Fruit fly (Drosophila melanogaster) whole organism, wandering third instar larva: ENCODE results near the gene Cngl.

Experiments
- Dif ChIP-seq: fragments of 200-275, 200-300 bp; sonication (Bioruptor generic); optimal IDR thresholded peaks from 2 replicates; lab custom pipeline; 2018; ENCODE audit warnings: missing biosample characterization, missing genetic modification characterization; ENCODE audit not compliant: partially characterized antibody
- HLH106 ChIP-seq: fragments of 200-800 bp; optimal IDR thresholded peaks from 3 replicates; lab custom pipeline; 2019; ENCODE audit warnings: missing biosample characterization, mild to moderate bottlenecking, missing genetic modification characterization, moderate library complexity
- Jra ChIP-seq: sonication (Bioruptor generic); optimal IDR thresholded peaks from 2 replicates; lab custom pipeline; 2016; ENCODE audit warnings: missing biosample characterization, missing genetic modification characterization
- Mio ChIP-seq: sonication (Bioruptor generic); optimal IDR thresholded peaks from 2 replicates; lab custom pipeline; 2016; ENCODE audit warnings: missing biosample characterization, missing genetic modification characterization
- Myc ChIP-seq: fragments of >200 bp; optimal IDR thresholded peaks from 2 replicates; lab custom pipeline; 2017
- brk ChIP-seq: fragments of 200-800 bp; sonication (Bioruptor generic); optimal IDR thresholded peaks from 2 replicates; lab custom pipeline; 2016; ENCODE audit warnings: missing biosample characterization, mild to moderate bottlenecking, missing genetic modification characterization
- foxo ChIP-seq, 2 experiments: fragments of 200-800 bp; sonication (Bioruptor generic); optimal IDR thresholded peaks; 2 replicates in 1 of 2; 3 replicates in 1 of 2; lab custom pipeline; 2016 to 2017; ENCODE audit warnings: missing biosample characterization in 2 of 2, missing genetic modification characterization in 2 of 2
- fru ChIP-seq: fragments of 200-800 bp; sonication (Bioruptor generic); optimal IDR thresholded peaks from 3 replicates; lab custom pipeline; 2016; ENCODE audit warnings: missing biosample characterization, mild to moderate bottlenecking, missing genetic modification characterization
- pan ChIP-seq: fragments of >200 bp; optimal IDR thresholded peaks from 2 replicates; lab custom pipeline; 2017
- usp ChIP-seq: fragments of >200 bp; optimal IDR thresholded peaks from 2 replicates; lab custom pipeline; 2017; ENCODE audit warnings: missing biosample characterization, missing genetic modification characterization

DNA sequence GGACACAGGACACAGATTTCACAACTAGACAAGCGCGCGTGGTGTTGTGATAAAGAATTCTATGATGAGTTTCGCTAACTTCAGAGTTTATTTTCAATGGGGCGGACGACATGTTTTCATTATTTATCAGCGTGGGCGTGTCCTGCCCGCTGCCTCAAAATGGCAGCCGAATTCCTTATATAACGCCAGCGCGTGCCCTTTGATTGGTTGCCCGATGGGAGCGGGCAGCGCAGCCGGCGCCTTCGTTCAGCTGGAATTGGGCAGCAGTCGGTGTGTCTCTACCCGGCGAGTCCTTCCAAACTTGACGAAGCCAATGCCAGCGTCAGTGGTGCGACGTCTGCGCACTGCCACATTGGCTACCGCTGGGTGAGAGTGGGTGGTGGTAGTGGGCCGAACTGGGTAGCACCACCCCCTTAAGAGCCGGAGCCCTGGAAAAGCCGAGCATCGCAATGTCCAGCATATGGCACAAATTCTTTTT lies 62.0 kb downstream of the Cngl start, which contains the start of gene acj6:
- no peak for TF ChIP-seq fru (GFP tag; lab: Kevin White, UChicago)
- no peak for TF ChIP-seq Jra (GFP tag; lab: Kevin White, UChicago)
- no peak for TF ChIP-seq brk (GFP tag; lab: Kevin White, UChicago)
- TF ChIP-seq foxo (GFP tag; optimal IDR thresholded peaks at IDR 0.05; lab: Kevin White, UChicago), result no peak
- TF ChIP-seq HLH106 (tag; lab: Kevin White, UChicago), result no peak
- no peak for TF ChIP-seq pan (lab: Kevin White, UChicago)
- no peak for TF ChIP-seq Myc
- no peak for TF ChIP-seq Mio
- no peak for TF ChIP-seq usp (GFP tag; lab: Kevin White, UChicago)
- TF ChIP-seq Dif (GFP tag; lab: Kevin White, UChicago), result no peak
